Worm (Caenorhabditis elegans) whole organism, early embryonic: ENCODE results near the gene fbxb-29.
"Not testable (repeated sequence)": the region's sequence is repeated elsewhere in the genome, so short reads cannot be mapped to it uniquely, and the experiment has no call there.

Experiments used
- B0310.2 ChIP-seq: sonication (generic microtip); optimal IDR thresholded peaks from 2 replicates; lab custom pipeline; 2016; ENCODE audit warnings: mild to moderate bottlenecking, missing genetic modification characterization, missing compliant biosample characterization
- F13C5.2 ChIP-seq: sonication (generic microtip); optimal IDR thresholded peaks from 2 replicates; lab custom pipeline; 2017; ENCODE audit warnings: mild to moderate bottlenecking, missing genetic modification characterization, inconsistent platforms, missing compliant biosample characterization
- aly-1 ChIP-seq: sonication (generic microtip); optimal IDR thresholded peaks from 2 replicates; lab custom pipeline; 2016; ENCODE audit warnings: missing genetic modification characterization, missing compliant biosample characterization
- ama-1 ChIP-seq: fragments of 150-350 bp; optimal IDR thresholded peaks from 2 replicates; lab custom pipeline; 2014
- ceh-13 ChIP-seq: fragments of 200-800 bp; sonication (Bioruptor generic); optimal IDR thresholded peaks from 2 replicates; lab custom pipeline; 2018; ENCODE audit warnings: mild to moderate bottlenecking, missing genetic modification characterization, missing compliant biosample characterization
- ceh-36 ChIP-seq: sonication (generic microtip); optimal IDR thresholded peaks from 2 replicates; lab custom pipeline; 2016; ENCODE audit warnings: missing genetic modification characterization, inconsistent platforms, missing compliant biosample characterization
- ets-7 ChIP-seq: sonication (generic microtip); optimal IDR thresholded peaks from 2 replicates; lab custom pipeline; 2016; ENCODE audit warnings: missing genotype, missing genetic modification characterization, missing compliant biosample characterization
- flt-1 ChIP-seq: fragments of 200-800 bp; sonication (Bioruptor generic); IDR thresholded peaks from 2 replicates; pipeline ENCODE4 v1.3.6; 2022; ENCODE audit warnings: missing genetic modification characterization, missing compliant biosample characterization
- hmbx-1 ChIP-seq: sonication (generic microtip); optimal IDR thresholded peaks from 2 replicates; lab custom pipeline; 2016; ENCODE audit warnings: mild to moderate bottlenecking, missing genetic modification characterization, missing compliant biosample characterization
- hmg-4 ChIP-seq: fragments of 200-800 bp; sonication (Bioruptor generic); optimal IDR thresholded peaks from 2 replicates; lab custom pipeline; 2018; ENCODE audit warnings: mild to moderate bottlenecking, missing genetic modification characterization, missing compliant biosample characterization
- hnd-1 ChIP-seq: sonication (generic microtip); optimal IDR thresholded peaks from 2 replicates; lab custom pipeline; 2016; ENCODE audit warnings: missing genetic modification characterization, missing compliant biosample characterization
- pes-1 ChIP-seq: fragments of 200-800 bp; sonication (Bioruptor generic); IDR thresholded peaks from 2 replicates; pipeline ENCODE4 v1.3.6; 2022; ENCODE audit warnings: missing genetic modification reagents, missing genetic modification characterization, missing compliant biosample characterization
- scrt-1 ChIP-seq: fragments of 200-800 bp; sonication (Bioruptor generic); IDR thresholded peaks from 2 replicates; pipeline ENCODE4 v1.3.6; 2022; ENCODE audit warnings: missing genetic modification characterization, missing compliant biosample characterization
- sea-1 ChIP-seq: fragments of 200-800 bp; sonication (Bioruptor generic); conservative IDR thresholded peaks from 2 replicates; pipeline ENCODE4 v1.3.6; 2022; ENCODE audit warnings: missing genetic modification characterization, missing compliant biosample characterization
- tbx-11 ChIP-seq: fragments of 200-800 bp; sonication (Bioruptor generic); IDR thresholded peaks from 2 replicates; pipeline ENCODE4 v1.3.6; 2022; ENCODE audit warnings: missing genetic modification characterization, missing compliant biosample characterization
- tbx-37 ChIP-seq: fragments of 200-800 bp; sonication (Bioruptor generic); conservative IDR thresholded peaks from 2 replicates; pipeline ENCODE4 v1.3.6; 2022; ENCODE audit warnings: missing genetic modification reagents, missing genetic modification characterization, missing compliant biosample characterization
- tra-4 ChIP-seq: sonication (generic microtip); optimal IDR thresholded peaks from 2 replicates; lab custom pipeline; 2017; ENCODE audit warnings: missing genetic modification characterization, missing compliant biosample characterization

Gene fbxb-29

DNA sequence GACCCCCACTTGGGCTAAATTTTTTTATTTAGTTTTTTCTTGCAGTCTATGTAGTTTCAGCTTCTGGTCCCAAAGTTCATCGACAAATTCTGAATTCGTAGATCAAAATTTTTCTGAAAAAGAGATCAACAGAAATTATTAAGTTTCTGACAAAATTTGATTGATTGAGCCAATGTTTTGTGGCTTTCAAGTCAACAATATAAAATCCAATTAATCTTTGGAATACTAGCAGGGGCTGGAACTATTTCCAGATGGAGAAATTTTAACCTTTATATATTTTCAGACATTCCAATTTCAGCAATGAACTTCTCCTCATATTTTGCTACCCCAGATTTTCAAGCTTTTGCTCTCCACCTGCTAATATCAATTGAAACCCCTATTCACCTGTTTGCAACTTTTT, 16.6 kb downstream of the fbxb-29 start, which contains the start of gene srh-274:
Gene srh-274, plus strand, starts transcription at position 301 of the 400 bp plus-strand sequence.
- TF ChIP-seq hnd-1 (tag; lab: Kevin White, UChicago), result no peak
- TF ChIP-seq tbx-11 (GFP tag; lab: Robert Waterston, UW), result no peak
- no peak for TF ChIP-seq B0310.2 (tag; lab: Kevin White, UChicago)
- TF ChIP-seq ama-1 (lab: Kevin White, UChicago), result no peak
- TF ChIP-seq sea-1 (GFP tag; lab: Robert Waterston, UW), result no peak
- no peak for TF ChIP-seq aly-1 (tag; lab: Kevin White, UChicago)
- TF ChIP-seq hmbx-1 (tag; lab: Kevin White, UChicago), result no peak
- no peak for TF ChIP-seq ceh-13 (GFP tag; lab: Kevin White, UChicago)
- TF ChIP-seq tbx-37, result no peak
- TF ChIP-seq pes-1, result no peak
- no peak for TF ChIP-seq flt-1 (GFP tag; lab: Robert Waterston, UW)

DNA sequence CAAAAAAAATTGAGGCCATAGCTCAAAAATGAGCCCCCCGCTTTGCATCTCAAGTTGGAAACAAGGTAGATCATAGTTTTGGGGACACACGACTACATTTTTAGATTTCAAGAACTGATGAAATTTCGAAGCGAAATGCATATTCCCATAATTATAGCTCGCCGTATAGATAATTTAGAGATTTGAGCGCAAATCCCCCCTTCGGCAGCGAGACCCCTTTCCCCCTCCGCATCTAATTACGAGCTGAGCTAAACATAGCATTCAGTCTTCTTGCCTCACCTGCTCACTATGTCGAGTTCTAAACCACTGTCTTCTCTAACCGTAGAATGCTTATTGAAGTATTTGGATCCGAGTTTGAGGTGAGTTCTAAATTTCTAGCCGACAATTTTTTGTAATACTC, 20.3 kb downstream of the fbxb-29 start, which contains the start of the genes fbxc-17 and fbxc-15:
Gene fbxc-17, minus strand, starts transcription at position 101 of the 400 bp plus-strand sequence.
Gene fbxc-15, plus strand, starts transcription at position 289 of the 400 bp plus-strand sequence.
- no peak for TF ChIP-seq ceh-13 (GFP tag; lab: Kevin White, UChicago)
- TF ChIP-seq hmg-4 (GFP tag; lab: Kevin White, UChicago), result no peak
- TF ChIP-seq tbx-37, result no peak
- no peak for TF ChIP-seq tbx-11 (GFP tag; lab: Robert Waterston, UW)
- TF ChIP-seq pes-1, result no peak
- TF ChIP-seq scrt-1, result no peak
- TF ChIP-seq ama-1 (lab: Kevin White, UChicago), result no peak
- no peak for TF ChIP-seq hnd-1 (tag; lab: Kevin White, UChicago)
- no peak for TF ChIP-seq ets-7 (tag; lab: Kevin White, UChicago)
- no peak for TF ChIP-seq flt-1 (GFP tag; lab: Robert Waterston, UW)
- no peak for TF ChIP-seq B0310.2 (tag; lab: Kevin White, UChicago)
- no peak for TF ChIP-seq hmbx-1 (tag; lab: Kevin White, UChicago)
- TF ChIP-seq F13C5.2, result no peak

DNA sequence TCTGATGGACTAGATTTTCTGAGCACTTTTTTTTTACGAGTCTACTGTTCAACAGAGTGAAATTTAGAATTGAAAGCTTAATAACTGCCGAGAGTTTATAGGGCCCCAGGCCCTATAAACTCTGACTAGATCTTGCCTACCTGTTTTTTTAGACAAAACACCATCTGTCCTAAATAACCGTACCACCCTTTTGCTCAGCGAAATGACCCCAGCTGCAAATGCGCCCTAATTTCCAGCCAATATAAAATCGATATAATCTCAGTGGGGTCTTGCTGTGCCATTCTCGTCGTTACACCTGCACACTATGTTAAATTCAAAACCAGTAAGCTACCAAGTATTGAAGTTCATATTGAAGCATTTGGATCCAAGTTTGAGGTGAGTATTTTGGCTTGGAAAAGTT, 25.4 kb downstream of the fbxb-29 start, which contains the start of gene fbxc-14:
Gene fbxc-14, plus strand, starts transcription at position 301 of the 400 bp plus-strand sequence.
- no peak for TF ChIP-seq F13C5.2
- no peak for TF ChIP-seq sea-1 (GFP tag; lab: Robert Waterston, UW)
- no peak for TF ChIP-seq tra-4 (tag; lab: Kevin White, UChicago)
- TF ChIP-seq ceh-13 (GFP tag; lab: Kevin White, UChicago), result no peak

ce11 chrII:972850-973249, 26.5 kb downstream of the fbxb-29 start, which contains the start of gene C32B5.15:
C32B5.15 (minus strand) TSS chrII:972950.
- no peak for TF ChIP-seq hmbx-1 (tag; lab: Kevin White, UChicago)
- no peak for TF ChIP-seq ceh-13 (GFP tag; lab: Kevin White, UChicago)
- no peak for TF ChIP-seq ceh-36 (tag; lab: Kevin White, UChicago)
- TF ChIP-seq tbx-11 (GFP tag; lab: Robert Waterston, UW), result no peak
- no peak for TF ChIP-seq tbx-37
- no peak for TF ChIP-seq B0310.2 (tag; lab: Kevin White, UChicago)
- TF ChIP-seq ets-7 (tag; lab: Kevin White, UChicago), result no peak
- no peak for TF ChIP-seq aly-1 (tag; lab: Kevin White, UChicago)
- no peak for TF ChIP-seq ama-1 (lab: Kevin White, UChicago)
- TF ChIP-seq hnd-1 (tag; lab: Kevin White, UChicago), result no peak
- TF ChIP-seq F13C5.2, result no peak
- TF ChIP-seq hmg-4 (GFP tag; lab: Kevin White, UChicago), result no peak
- TF ChIP-seq scrt-1, result no peak
- TF ChIP-seq sea-1 (GFP tag; lab: Robert Waterston, UW), result no peak
- TF ChIP-seq flt-1 (GFP tag; lab: Robert Waterston, UW), result no peak
- no peak for TF ChIP-seq tra-4 (tag; lab: Kevin White, UChicago)
- no peak for TF ChIP-seq pes-1

- not testable (repeated sequence) for TF ChIP-seq tbx-37; hnd-1 (tag; lab: Kevin White, UChicago); sea-1 (GFP tag; lab: Robert Waterston, UW)
These were observed 31.3 kb downstream of the fbxb-29 start, which contains the start of gene C32B5.6 for ce11 chrII:968106-968505. C32B5.6 (plus strand) TSS chrII:968406.

DNA sequence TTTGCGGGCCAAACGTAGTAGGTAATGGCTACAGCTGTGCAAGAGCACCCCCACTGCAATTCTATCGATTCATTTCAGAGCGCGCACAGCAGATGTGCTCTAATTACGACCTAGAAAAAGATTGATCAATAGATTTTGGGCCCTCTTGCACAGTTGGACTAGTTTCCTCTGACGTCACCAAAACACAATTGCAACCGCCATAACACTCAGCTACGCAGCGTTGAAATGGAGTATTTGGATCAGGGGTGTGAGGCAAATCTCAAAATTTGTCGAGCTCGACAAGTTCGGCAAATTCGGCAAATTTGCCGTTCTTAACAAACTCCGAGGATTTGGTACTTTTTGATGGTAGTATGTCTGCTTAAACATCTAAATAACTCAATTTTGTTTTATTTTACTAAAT, 32.4 kb downstream of the fbxb-29 start, which contains the start of gene fbxc-18:
Gene fbxc-18, minus strand, starts transcription at position 101 of the 400 bp plus-strand sequence.
- not testable (repeated sequence) for TF ChIP-seq aly-1, ceh-36, hnd-1 (tag; lab: Kevin White, UChicago)

DNA sequence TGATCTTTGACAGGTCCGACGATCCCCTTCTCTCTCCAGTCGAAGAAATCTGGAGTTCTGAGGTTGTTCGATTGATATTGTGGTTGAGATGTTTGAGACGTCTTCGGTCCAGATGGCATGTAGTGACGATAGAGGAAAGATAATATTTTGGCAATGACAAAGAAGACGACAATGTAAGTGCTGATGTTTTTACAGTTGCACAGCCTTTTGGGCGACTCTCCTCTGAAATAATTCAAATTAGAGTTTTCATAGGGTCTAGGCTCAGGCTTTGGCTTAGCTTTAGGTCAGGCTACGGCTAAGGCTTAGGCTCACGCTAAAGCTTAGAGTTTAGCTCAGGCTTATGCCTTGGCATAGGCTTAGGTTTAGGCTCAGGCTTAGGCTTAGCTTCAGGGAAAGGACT, 37.4 kb downstream of the fbxb-29 start, which contains the start of gene C32B5.13:
Gene C32B5.13, minus strand, starts transcription at position 101 of the 400 bp plus-strand sequence.
- no peak for TF ChIP-seq hmg-4 (GFP tag; lab: Kevin White, UChicago)
- no peak for TF ChIP-seq tbx-37
- TF ChIP-seq pes-1, result no peak
- TF ChIP-seq ceh-13 (GFP tag; lab: Kevin White, UChicago), result no peak

DNA sequence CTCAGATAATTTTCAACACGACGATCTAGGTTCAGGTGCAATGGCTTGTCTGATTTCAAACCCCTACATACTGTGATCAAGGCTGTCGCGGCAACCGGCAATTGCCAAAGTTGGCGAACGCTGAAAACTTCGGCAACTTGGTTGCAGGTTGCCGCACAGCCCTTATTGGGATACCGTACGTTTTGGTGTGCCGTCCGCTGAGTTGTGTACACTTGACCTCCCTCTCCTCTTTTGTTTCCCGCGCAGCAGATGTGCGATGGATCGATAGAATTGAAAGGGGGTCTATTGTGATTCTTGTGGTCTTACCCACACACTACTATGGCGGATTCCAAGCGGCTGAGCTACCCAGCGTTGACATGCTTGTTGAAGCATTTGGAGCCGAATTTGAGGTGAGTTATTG, 39.2 kb downstream of the fbxb-29 start, which contains the start of the genes C32B5.18 and C32B5.7:
Gene C32B5.18, plus strand, starts transcription at position 301 of the 400 bp plus-strand sequence.
Gene C32B5.7, plus strand, starts transcription at position 311 of the 400 bp plus-strand sequence.
- TF ChIP-seq aly-1 (tag; lab: Kevin White, UChicago), result no peak
- TF ChIP-seq hmg-4 (GFP tag; lab: Kevin White, UChicago), result peak; percentile 6
